Worm (Caenorhabditis elegans): ENCODE data around the gene C47E8.9.

C47E8.9 gene

DNA sequence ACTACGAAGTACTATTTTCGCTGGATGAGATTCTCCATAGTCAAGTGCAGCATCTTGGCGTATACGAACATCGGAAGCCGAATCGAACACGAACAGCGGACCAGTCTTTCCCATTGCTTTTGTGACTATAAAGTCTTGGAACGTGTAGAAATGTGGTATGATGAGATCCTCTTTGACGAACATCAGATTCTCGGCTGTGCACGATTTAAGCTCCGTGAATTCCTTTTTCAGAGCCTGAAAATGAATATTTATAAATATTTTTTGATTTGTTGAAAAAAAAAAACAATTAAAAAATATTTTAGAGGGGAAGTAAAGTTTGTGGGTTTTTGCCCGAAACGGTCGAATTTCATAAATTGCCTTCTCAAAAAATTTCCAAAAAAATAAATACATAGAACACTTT is 20.8 kb downstream of the C47E8.9 start:
- TF ChIP-seq him-1 (tag; optimal IDR thresholded peaks at IDR 0.05): no peak
- TF ChIP-seq dao-5 (tag; optimal IDR thresholded peaks at IDR 0.05): no peak
- no peak for TF ChIP-seq W03F9.2 (tag; optimal IDR thresholded peaks at IDR 0.05)

DNA sequence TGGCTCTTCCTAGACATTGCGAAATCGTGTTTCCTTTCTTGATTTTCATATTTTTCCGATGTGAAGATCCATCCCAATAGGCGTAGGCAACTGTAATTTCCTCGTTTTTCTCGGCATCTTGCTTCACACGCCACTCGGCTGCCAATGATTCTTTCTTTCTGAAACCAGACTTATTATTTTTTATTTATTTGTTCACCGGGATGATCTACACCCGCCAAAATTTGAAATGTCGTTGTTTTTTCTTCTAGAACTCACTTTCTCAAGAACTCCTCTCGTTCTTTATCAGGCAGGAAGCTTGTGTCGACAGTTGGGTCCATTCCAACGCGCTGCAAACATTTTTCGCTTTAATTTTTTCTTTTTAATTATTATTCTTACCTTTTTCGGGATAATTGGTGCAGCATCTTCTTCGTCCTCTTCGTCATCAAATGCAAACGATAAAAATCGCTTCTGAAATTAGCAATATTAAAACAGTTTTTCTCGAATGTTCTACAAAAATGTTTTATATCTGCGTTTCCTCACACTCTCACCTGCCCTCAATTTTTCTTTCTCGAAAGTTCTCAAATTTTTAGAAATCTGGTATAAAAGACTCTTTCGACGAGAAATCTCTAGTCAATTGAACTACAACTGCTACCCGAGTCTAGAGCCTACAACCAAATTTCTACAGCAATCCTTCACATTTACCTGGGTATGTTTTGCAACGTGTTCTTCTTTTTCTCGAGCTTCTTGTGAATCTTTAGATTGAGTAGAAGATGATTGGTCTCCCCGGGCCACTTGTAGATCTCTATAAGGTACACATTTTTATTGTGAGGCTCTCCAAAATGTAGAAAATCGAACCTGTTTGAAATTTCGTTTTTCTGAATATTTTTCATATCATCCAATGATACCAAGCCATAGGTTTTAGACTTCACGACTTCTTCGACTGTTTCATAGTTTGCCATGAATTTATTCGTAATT is 21.5 kb downstream of the C47E8.9 start, which contains the start of gene hsp-90:
hsp-90 (plus strand) TSS at position 560 of the 954 bp plus-strand sequence.
- no peak for TF ChIP-seq dao-5 (tag; optimal IDR thresholded peaks at IDR 0.05)
- TF ChIP-seq him-1 (tag; optimal IDR thresholded peaks at IDR 0.05): no peak
- no peak for TF ChIP-seq W03F9.2 (tag; optimal IDR thresholded peaks at IDR 0.05)

DNA sequence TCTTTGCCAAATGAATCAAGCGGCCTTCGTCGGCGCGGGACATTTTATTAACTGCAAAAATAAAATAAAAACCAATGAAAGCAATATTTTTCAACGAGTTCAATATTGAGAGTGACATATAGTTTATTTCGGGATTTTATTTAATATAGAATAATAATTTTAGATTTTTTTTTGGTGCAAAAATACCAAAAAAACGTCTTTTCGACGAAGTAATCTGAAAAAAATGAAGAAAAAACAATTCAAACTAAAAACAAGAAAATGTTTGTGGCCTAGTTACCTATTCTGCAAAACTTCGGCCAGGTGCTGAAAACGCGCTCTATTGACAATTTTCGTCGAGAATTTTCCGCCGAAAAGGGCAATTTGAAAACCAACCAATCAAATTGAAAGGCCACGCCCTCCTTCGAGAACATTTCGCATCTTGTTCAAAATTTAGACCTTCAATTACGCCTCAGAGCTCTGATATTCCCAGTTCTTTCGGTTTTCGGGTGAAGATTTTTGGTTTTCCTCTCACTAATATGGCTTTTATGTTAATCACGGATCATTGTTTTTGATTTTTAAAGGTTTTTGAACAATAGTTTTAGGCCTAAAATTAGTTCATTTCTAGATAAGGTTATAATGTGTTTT is 22.4 kb downstream of the C47E8.9 start, which contains the start of gene C47E8.4:
C47E8.4 (minus strand) TSS at position 51 of the 624 bp plus-strand sequence.
- TF ChIP-seq dao-5 (tag; optimal IDR thresholded peaks at IDR 0.05) (no peak), him-1 (tag; optimal IDR thresholded peaks at IDR 0.05) (peak; percentile 96), W03F9.2 (tag; optimal IDR thresholded peaks at IDR 0.05) (peak; percentile 94)

DNA sequence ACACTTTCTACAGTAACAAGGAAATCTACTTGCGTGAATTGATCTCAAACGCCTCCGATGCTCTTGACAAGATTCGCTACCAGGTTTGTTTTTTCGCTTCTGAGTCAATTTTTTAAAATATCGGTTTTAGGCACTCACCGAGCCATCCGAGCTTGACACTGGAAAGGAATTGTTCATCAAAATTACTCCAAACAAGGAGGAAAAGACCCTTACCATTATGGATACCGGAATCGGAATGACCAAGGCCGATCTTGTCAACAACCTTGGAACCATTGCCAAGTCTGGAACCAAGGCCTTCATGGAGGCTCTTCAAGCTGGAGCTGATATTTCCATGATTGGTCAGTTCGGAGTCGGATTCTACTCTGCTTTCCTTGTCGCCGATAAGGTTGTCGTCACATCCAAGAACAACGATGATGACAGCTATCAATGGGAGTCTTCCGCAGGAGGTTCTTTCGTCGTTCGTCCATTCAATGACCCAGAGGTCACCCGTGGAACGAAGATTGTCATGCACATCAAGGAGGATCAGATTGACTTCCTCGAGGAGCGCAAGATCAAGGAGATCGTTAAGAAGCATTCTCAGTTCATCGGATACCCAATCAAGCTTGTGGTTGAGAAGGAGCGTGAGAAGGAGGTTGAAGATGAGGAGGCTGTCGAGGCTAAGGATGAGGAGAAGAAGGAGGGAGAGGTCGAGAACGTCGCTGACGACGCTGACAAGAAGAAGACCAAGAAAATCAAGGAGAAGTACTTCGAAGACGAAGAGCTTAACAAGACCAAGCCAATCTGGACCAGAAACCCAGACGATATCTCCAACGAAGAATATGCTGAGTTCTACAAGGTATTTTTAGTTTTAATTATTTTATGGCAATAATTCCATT is 23.4 kb downstream of the C47E8.9 start:
- TF ChIP-seq dao-5 (tag; optimal IDR thresholded peaks at IDR 0.05) (no peak), W03F9.2 (tag; optimal IDR thresholded peaks at IDR 0.05) (no peak), him-1 (tag; optimal IDR thresholded peaks at IDR 0.05) (no peak)

- TF ChIP-seq dao-5 (tag; optimal IDR thresholded peaks at IDR 0.05) (no peak), him-1 (tag; optimal IDR thresholded peaks at IDR 0.05) (no peak), W03F9.2 (tag; optimal IDR thresholded peaks at IDR 0.05) (no peak)
These were observed 24.2 kb downstream of the C47E8.9 start for ce11 chrV:14687106-14687964.

DNA sequence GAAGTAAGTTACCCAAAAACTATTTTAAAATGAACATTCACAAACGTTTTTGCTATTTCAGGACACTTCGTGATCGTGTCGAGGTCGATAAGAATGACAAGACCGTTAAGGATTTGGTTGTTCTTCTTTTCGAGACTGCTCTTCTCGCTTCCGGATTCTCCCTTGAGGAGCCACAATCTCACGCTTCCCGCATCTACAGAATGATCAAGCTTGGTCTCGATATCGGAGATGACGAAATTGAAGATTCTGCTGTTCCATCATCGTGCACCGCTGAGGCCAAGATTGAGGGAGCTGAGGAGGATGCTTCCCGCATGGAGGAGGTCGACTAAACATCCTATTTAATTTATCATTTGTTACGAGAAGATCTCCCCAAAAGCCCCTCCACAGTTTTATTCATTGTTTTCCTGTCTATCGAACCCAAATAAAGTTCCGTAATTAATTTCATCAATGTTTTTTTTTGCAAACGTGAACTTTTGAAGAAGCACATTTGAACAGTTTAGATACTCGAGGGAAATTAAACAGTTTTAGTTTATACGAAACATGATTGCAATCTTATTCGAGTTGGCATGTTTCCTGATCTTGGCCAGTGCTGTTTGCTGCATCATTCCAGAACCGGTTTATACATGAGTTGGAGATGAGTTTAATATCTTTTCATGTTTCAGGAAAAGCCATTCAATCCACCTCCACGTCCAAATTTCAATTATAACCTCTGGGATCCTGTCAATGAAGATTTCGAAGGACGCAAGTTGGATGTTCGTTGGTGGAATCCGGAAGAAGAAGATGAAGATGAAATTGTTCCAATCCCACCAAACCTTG is 25.2 kb downstream of the C47E8.9 start, which contains the start of gene C47E8.11:
C47E8.11 (plus strand) TSS at position 520 of the 816 bp plus-strand sequence.
- TF ChIP-seq him-1 (tag; optimal IDR thresholded peaks at IDR 0.05): no peak
- peak; percentile 48 for TF ChIP-seq W03F9.2 (tag; optimal IDR thresholded peaks at IDR 0.05)

DNA sequence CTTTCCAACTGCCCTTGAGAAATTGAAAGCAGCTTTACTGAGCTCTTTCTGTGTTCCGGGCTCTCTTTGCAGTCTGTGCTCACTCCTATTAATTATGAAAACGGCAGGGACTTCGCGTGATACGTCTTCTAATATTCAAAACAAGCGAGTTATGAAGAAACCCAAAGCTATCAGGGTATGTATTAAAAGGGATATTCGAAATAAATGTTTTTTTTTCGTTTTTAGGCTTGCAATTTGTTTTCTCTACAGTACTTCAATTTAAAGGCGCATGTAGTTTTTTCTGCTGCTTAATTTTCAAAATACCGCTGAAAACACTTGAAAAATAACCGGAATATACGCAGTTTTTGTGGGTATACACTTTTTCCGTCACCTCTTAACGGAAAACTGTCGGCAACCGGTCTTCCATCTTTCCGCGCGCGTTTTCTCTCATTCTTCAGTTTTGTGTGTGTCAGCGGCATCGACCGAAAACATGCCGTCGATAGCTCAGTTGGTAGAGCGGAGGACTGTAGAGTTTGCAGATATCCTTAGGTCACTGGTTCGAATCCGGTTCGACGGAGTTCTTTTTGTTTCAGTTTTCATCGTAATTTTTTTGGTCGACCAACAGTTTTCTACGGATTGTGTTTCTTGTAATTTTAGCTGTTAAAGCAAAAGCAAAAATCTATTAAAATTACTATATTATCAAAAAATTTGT is 26.1 kb downstream of the C47E8.9 start, which contains the start of gene gasr-8:
gasr-8 (plus strand) TSS at position 51 of the 691 bp plus-strand sequence.
- TF ChIP-seq dao-5 (tag; optimal IDR thresholded peaks at IDR 0.05) (no peak), W03F9.2 (tag; optimal IDR thresholded peaks at IDR 0.05) (no peak), him-1 (tag; optimal IDR thresholded peaks at IDR 0.05) (no peak)

ce11 chrV:14695713-14696112 is 32.6 kb downstream of the C47E8.9 start:
- TF ChIP-seq dao-5 (tag; optimal IDR thresholded peaks at IDR 0.05): no peak
- TF ChIP-seq him-1 (tag; optimal IDR thresholded peaks at IDR 0.05): no peak
- TF ChIP-seq W03F9.2 (tag; optimal IDR thresholded peaks at IDR 0.05): no peak

DNA sequence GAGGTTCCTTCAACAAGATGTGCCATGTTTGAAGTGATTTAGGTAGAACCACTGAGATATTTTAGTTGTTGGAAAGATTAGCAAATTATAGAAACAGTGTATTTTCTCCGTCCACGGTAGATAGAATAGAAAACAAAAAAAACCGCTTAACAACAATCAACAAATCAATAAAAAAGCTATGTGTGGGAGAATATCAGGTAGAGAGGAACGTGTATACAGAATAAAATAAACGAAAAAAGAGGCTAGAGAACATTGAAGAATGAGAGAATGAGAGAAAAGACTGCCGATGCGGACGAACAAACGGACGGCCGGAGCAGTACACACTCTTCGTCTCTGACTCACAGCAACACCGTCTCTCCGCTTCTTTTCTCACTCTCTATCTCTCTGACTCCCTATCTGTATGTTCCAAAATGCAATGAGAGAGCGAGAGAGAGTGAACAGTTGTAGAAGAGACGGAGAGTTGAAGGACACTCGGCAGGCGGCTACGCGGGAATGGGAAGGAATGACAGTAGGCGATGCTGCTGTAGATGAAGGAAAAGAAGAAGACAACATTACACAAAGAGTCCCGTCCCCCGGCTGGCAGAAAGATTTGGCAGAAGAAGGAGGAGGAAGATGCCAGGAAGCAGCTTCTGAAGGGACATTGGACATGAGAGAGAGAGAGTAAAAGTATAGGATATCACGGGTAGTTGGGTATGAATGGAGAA is 33.6 kb downstream of the C47E8.9 start, which contains the start of gene unc-112:
unc-112 (minus strand) TSS at position 51 of the 704 bp plus-strand sequence.
- TF ChIP-seq dao-5 (tag; optimal IDR thresholded peaks at IDR 0.05) (no peak), him-1 (tag; optimal IDR thresholded peaks at IDR 0.05) (peak; percentile 50), W03F9.2 (tag; optimal IDR thresholded peaks at IDR 0.05) (peak; percentile 77)

ce11 chrV:14698005-14698404 is 34.9 kb downstream of the C47E8.9 start:
- TF ChIP-seq dao-5 (tag; optimal IDR thresholded peaks at IDR 0.05): no peak
- TF ChIP-seq him-1 (tag; optimal IDR thresholded peaks at IDR 0.05): no peak
- no peak for TF ChIP-seq W03F9.2 (tag; optimal IDR thresholded peaks at IDR 0.05)
